Worm (Caenorhabditis elegans) whole organism, L1 larva: Measurements from ENCODE around the gene F13H10.5.

Source experiments
- aha-1 ChIP-seq: fragments of 150-350 bp; optimal IDR thresholded peaks from 2 replicates; lab custom pipeline; 2014; ENCODE audit warnings: missing biosample characterization, missing genetic modification characterization
- blmp-1 ChIP-seq: fragments of 150-350 bp; optimal IDR thresholded peaks from 2 replicates; lab custom pipeline; 2014; ENCODE audit warnings: missing biosample characterization, missing genetic modification characterization
- ceh-82 ChIP-seq, 3 experiments: fragments of 150-350 bp in 1 of 3; sonication (generic microtip) in 2 of 3; optimal IDR thresholded peaks; 2 replicates each; lab custom pipeline; 2014 to 2017; ENCODE audit warnings: missing biosample characterization in 3 of 3, missing genetic modification characterization in 3 of 3
- ceh-88 ChIP-seq: fragments of 200-800 bp; sonication (Bioruptor generic); IDR thresholded peaks from 2 replicates; pipeline ENCODE4 v1.3.6; 2022; ENCODE audit warnings: missing genetic modification characterization, missing compliant biosample characterization
- ceh-90 ChIP-seq: sonication (generic microtip); optimal IDR thresholded peaks from 2 replicates; lab custom pipeline; 2016; ENCODE audit warnings: missing genetic modification characterization, missing compliant biosample characterization
- dpl-1 ChIP-seq, 3 experiments: fragments of 150-350 bp in 2 of 3; sonication (generic microtip) in 1 of 3; optimal IDR thresholded peaks; 2 replicates each; lab custom pipeline; 2014 to 2017; ENCODE audit warnings: missing biosample characterization in 3 of 3, missing genetic modification characterization in 3 of 3, missing genetic modification reagents in 3 of 3
- efl-1 ChIP-seq, 4 experiments: fragments of 150-350 bp; optimal IDR thresholded peaks in 3 of 4; peaks in 1 of 4; 1 replicate in 1 of 4; 2 replicates in 3 of 4; lab custom pipeline; 2014; ENCODE audit warnings: missing biosample characterization in 2 of 4, missing genetic modification characterization in 2 of 4, missing genetic modification reagents in 2 of 4
- egl-13 ChIP-seq: sonication (generic microtip); optimal IDR thresholded peaks from 2 replicates; lab custom pipeline; 2016; ENCODE audit warnings: missing genotype, missing genetic modification reagents, missing genetic modification characterization, missing compliant biosample characterization
- elt-3 ChIP-seq, 6 experiments: fragments of 150-350 bp in 1 of 6; sonication (generic microtip); optimal IDR thresholded peaks; 2 replicates each; lab custom pipeline; 2017 to 2018; ENCODE audit warnings: missing biosample characterization in 6 of 6, missing genetic modification characterization in 6 of 6, inconsistent platforms in 1 of 6
- fkh-10 ChIP-seq: sonication (generic microtip); optimal IDR thresholded peaks from 2 replicates; lab custom pipeline; 2017; ENCODE audit warnings: missing biosample characterization, missing genetic modification reagents, missing genetic modification characterization
- fkh-8 ChIP-seq: sonication (generic microtip); optimal IDR thresholded peaks from 2 replicates; lab custom pipeline; 2016; ENCODE audit warnings: mild to moderate bottlenecking, missing genetic modification characterization, missing compliant biosample characterization
- fos-1 ChIP-seq: fragments of 150-350 bp; optimal IDR thresholded peaks from 2 replicates; lab custom pipeline; 2014; ENCODE audit warnings: missing biosample characterization, missing genetic modification characterization
- hpl-2 ChIP-seq: fragments of 150-350 bp; optimal IDR thresholded peaks from 2 replicates; lab custom pipeline; 2014; ENCODE audit warnings: missing biosample characterization, missing genetic modification reagents, missing genetic modification characterization
- isw-1 ChIP-seq: fragments of 200-800 bp; sonication (Bioruptor generic); IDR thresholded peaks from 2 replicates; pipeline ENCODE4 v1.3.6; 2022; ENCODE audit warnings: missing genetic modification characterization, missing compliant biosample characterization
- jun-1 ChIP-seq: fragments of 150-350 bp; optimal IDR thresholded peaks from 2 replicates; lab custom pipeline; 2014; ENCODE audit warnings: missing biosample characterization, missing genetic modification reagents, missing genetic modification characterization
- lin-13 ChIP-seq: fragments of 150-350 bp; optimal IDR thresholded peaks from 2 replicates; lab custom pipeline; 2014; ENCODE audit warnings: missing biosample characterization, missing genetic modification reagents, missing genetic modification characterization
- lin-14 ChIP-seq: fragments of 200-800 bp; sonication (Bioruptor generic); optimal IDR thresholded peaks from 2 replicates; lab custom pipeline; 2018; ENCODE audit warnings: mild to moderate bottlenecking, missing genetic modification characterization, moderate library complexity, missing compliant biosample characterization
- lin-35 ChIP-seq, 2 experiments: fragments of 150-350 bp; optimal IDR thresholded peaks; 2 replicates each; lab custom pipeline; 2014; ENCODE audit warnings: missing biosample characterization in 2 of 2, missing genetic modification characterization in 2 of 2, missing genetic modification reagents in 2 of 2
- lin-39 ChIP-seq: fragments of 150-350 bp; optimal IDR thresholded peaks from 2 replicates; lab custom pipeline; 2014; ENCODE audit warnings: missing biosample characterization, missing genetic modification reagents, missing genetic modification characterization
- lsy-2 ChIP-seq, 2 experiments: fragments of 150-350 bp; optimal IDR thresholded peaks; 2 replicates each; lab custom pipeline; 2014; ENCODE audit warnings: missing biosample characterization in 2 of 2, missing genetic modification characterization in 2 of 2
- mdl-1 ChIP-seq, 2 experiments: fragments of 150-350 bp; optimal IDR thresholded peaks; 2 replicates each; lab custom pipeline; 2014 to 2017; ENCODE audit warnings: missing biosample characterization in 2 of 2, missing genetic modification characterization in 2 of 2, inconsistent platforms in 1 of 2
- mep-1 ChIP-seq: fragments of 150-350 bp; optimal IDR thresholded peaks from 2 replicates; lab custom pipeline; 2014; ENCODE audit warnings: missing biosample characterization, missing genetic modification characterization
- nhr-19 ChIP-seq: fragments of 200-800 bp; sonication (Bioruptor generic); conservative IDR thresholded peaks from 2 replicates; pipeline ENCODE4 v1.3.6; 2022; ENCODE audit warnings: missing genetic modification characterization, missing compliant biosample characterization
- nhr-20 ChIP-seq: sonication (generic microtip); optimal IDR thresholded peaks from 2 replicates; lab custom pipeline; 2016; ENCODE audit warnings: mild to moderate bottlenecking, missing genetic modification characterization, missing compliant biosample characterization
- nhr-237 ChIP-seq: fragments of 150-350 bp; optimal IDR thresholded peaks from 2 replicates; lab custom pipeline; 2014; ENCODE audit warnings: missing biosample characterization, missing genetic modification characterization
- nhr-71 ChIP-seq: sonication (generic microtip); optimal IDR thresholded peaks from 2 replicates; lab custom pipeline; 2016; ENCODE audit warnings: mild to moderate bottlenecking, missing genetic modification characterization, moderate library complexity, missing compliant biosample characterization
- nhr-77 ChIP-seq: fragments of 150-350 bp; optimal IDR thresholded peaks from 2 replicates; lab custom pipeline; 2014; ENCODE audit warnings: missing biosample characterization, missing genetic modification characterization
- nhr-85 ChIP-seq: sonication (generic microtip); peaks from one replicate; lab custom pipeline; 2016; ENCODE audit warnings: missing genetic modification characterization, inconsistent platforms, missing compliant biosample characterization
- nhr-90 ChIP-seq: sonication (generic microtip); optimal IDR thresholded peaks from 2 replicates; lab custom pipeline; 2016; ENCODE audit warnings: mild to moderate bottlenecking, missing genetic modification characterization, missing compliant biosample characterization; ENCODE audit not compliant: poor library complexity
- rnt-1 ChIP-seq: sonication (generic microtip); optimal IDR thresholded peaks from 2 replicates; lab custom pipeline; 2016; ENCODE audit warnings: mild to moderate bottlenecking, missing genetic modification characterization, moderate library complexity, missing compliant biosample characterization
- skn-1 ChIP-seq: fragments of 150-350 bp; optimal IDR thresholded peaks from 2 replicates; lab custom pipeline; 2014; ENCODE audit warnings: missing biosample characterization, missing genetic modification characterization
- snpc-4 ChIP-seq: fragments of 150-350 bp; optimal IDR thresholded peaks from 2 replicates; lab custom pipeline; 2014; ENCODE audit warnings: missing biosample characterization, missing genetic modification characterization
- snu-23 ChIP-seq: sonication (generic microtip); optimal IDR thresholded peaks from 2 replicates; lab custom pipeline; 2016; ENCODE audit warnings: missing genetic modification characterization, missing compliant biosample characterization
- swsn-7 ChIP-seq: sonication (generic microtip); optimal IDR thresholded peaks from 2 replicates; lab custom pipeline; 2016; ENCODE audit warnings: missing genetic modification characterization, missing compliant biosample characterization
- tbx-2 ChIP-seq: sonication (generic microtip); optimal IDR thresholded peaks from 2 replicates; lab custom pipeline; 2016; ENCODE audit warnings: missing genetic modification characterization, missing compliant biosample characterization
- unc-86 ChIP-seq: sonication (generic microtip); optimal IDR thresholded peaks from 2 replicates; lab custom pipeline; 2016; ENCODE audit warnings: missing genetic modification characterization, missing compliant biosample characterization
- xbp-1 ChIP-seq: sonication (generic microtip); optimal IDR thresholded peaks from 2 replicates; lab custom pipeline; 2016; ENCODE audit warnings: missing genetic modification characterization, missing compliant biosample characterization
- zip-4 ChIP-seq: fragments of 200-800 bp; sonication (Bioruptor generic); optimal IDR thresholded peaks from 2 replicates; lab custom pipeline; 2018; ENCODE audit warnings: mild to moderate bottlenecking, missing genetic modification characterization, moderate library complexity, missing compliant biosample characterization
- ztf-11 ChIP-seq, 2 experiments: sonication (generic microtip); optimal IDR thresholded peaks; 2 replicates each; lab custom pipeline; 2016 to 2017; ENCODE audit warnings: missing genetic modification characterization in 2 of 2, missing biosample characterization in 1 of 2, missing compliant biosample characterization in 1 of 2

F13H10.5 gene

ce11 chrIV:11006383-11006782 lies 15.6 kb downstream of the F13H10.5 start:
- TF ChIP-seq nhr-71 (peak; percentile 50), isw-1 (0 out of 2 replicates have a peak, but pooled peaks have one; percentile 3), mdl-1 (tag; optimal IDR thresholded peaks at IDR 0.05; lab: Kevin White, UChicago) (no peak), zip-4 (GFP tag; lab: Kevin White, UChicago) (peak; percentile 60), mep-1 (tag; lab: Kevin White, UChicago) (no peak), nhr-237 (tag; lab: Kevin White, UChicago) (no peak), lsy-2 (tag; optimal IDR thresholded peaks at IDR 0.05; lab: Kevin White, UChicago) (peak in 1 of 2 experiments; percentile 9), nhr-85 (tag; lab: Kevin White, UChicago) (peak; percentile 6), lin-14 (peak; percentile 44), egl-13 (tag; lab: Kevin White, UChicago) (no peak), fkh-8 (tag; lab: Kevin White, UChicago) (peak; percentile 76), nhr-19 (GFP tag; lab: Robert Waterston, UW) (no peak), skn-1 (tag; lab: Kevin White, UChicago) (peak; percentile 63), ceh-82 (tag; optimal IDR thresholded peaks at IDR 0.05; lab: Kevin White, UChicago) (no peak)

- TF ChIP-seq ceh-90 (tag; lab: Kevin White, UChicago): no peak
- no peak for TF ChIP-seq nhr-77 (tag; lab: Kevin White, UChicago)
- no peak for TF ChIP-seq isw-1
- peak; percentile 11 for TF ChIP-seq lin-14
- TF ChIP-seq fkh-10 (GFP tag; lab: Kevin White, UChicago): no peak
- peak in 1 of 6 experiments; percentile 30 for TF ChIP-seq elt-3 (tag; optimal IDR thresholded peaks at IDR 0.05; lab: Kevin White, UChicago)
- TF ChIP-seq nhr-237 (tag; lab: Kevin White, UChicago): no peak
- no peak for TF ChIP-seq unc-86
- TF ChIP-seq lin-39 (tag; lab: Kevin White, UChicago): no peak
- peak; percentile 29 for TF ChIP-seq fos-1 (tag; lab: Kevin White, UChicago)
- TF ChIP-seq efl-1 (optimal IDR thresholded peaks at IDR 0.05; lab: Kevin White, UChicago): no peak
- no peak for TF ChIP-seq efl-1 (GFP tag; optimal IDR thresholded peaks at IDR 0.05 in 1 of 2; lab: Kevin White, UChicago)
- no peak for TF ChIP-seq nhr-20
- TF ChIP-seq ceh-88: no peak
- TF ChIP-seq ztf-11 (tag; optimal IDR thresholded peaks at IDR 0.05; lab: Kevin White, UChicago): no peak
- TF ChIP-seq blmp-1: peak; percentile 9
- TF ChIP-seq skn-1 (tag; lab: Kevin White, UChicago): no peak
- TF ChIP-seq aha-1 (tag; lab: Kevin White, UChicago): no peak
Measured at ce11 chrIV:11006868-11007267, 16.1 kb downstream of the F13H10.5 start.

ce11 chrIV:11008255-11008654 lies 17.5 kb downstream of the F13H10.5 start:
- TF ChIP-seq nhr-20 (peak; percentile 38), nhr-90 (tag; lab: Kevin White, UChicago) (no peak), nhr-85 (tag; lab: Kevin White, UChicago) (peak; percentile 88), lin-14 (peak; percentile 78), fos-1 (tag; lab: Kevin White, UChicago) (peak; percentile 76), efl-1 (optimal IDR thresholded peaks at IDR 0.05; lab: Kevin White, UChicago) (peak; percentile 19 to 22), efl-1 (GFP tag; optimal IDR thresholded peaks at IDR 0.05 in 1 of 2; lab: Kevin White, UChicago) (peak in 1 of 2 experiments; percentile 20), lin-13 (no peak), zip-4 (GFP tag; lab: Kevin White, UChicago) (no peak), snu-23 (GFP tag; lab: Kevin White, UChicago) (peak; percentile 70), tbx-2 (tag; lab: Kevin White, UChicago) (peak; percentile 12), nhr-71 (peak; percentile 41), rnt-1 (tag; lab: Kevin White, UChicago) (peak; percentile 19), hpl-2 (GFP tag; lab: Kevin White, UChicago) (no peak), snpc-4 (tag; lab: Kevin White, UChicago) (no peak), elt-3 (tag; optimal IDR thresholded peaks at IDR 0.05; lab: Kevin White, UChicago) (peak in 1 of 6 experiments; percentile 54), dpl-1 (GFP tag; optimal IDR thresholded peaks at IDR 0.05; lab: Kevin White, UChicago) (peak in 2 of 3 experiments; percentile 13 to 18), blmp-1 (peak; percentile 96), nhr-237 (tag; lab: Kevin White, UChicago) (peak; percentile 37), lin-35 (GFP tag; optimal IDR thresholded peaks at IDR 0.05; lab: Kevin White, UChicago) (peak in 1 of 2 experiments; percentile 33), egl-13 (tag; lab: Kevin White, UChicago) (no peak), skn-1 (tag; lab: Kevin White, UChicago) (peak; percentile 41), xbp-1 (tag; lab: Kevin White, UChicago) (peak; percentile 11), lsy-2 (tag; optimal IDR thresholded peaks at IDR 0.05; lab: Kevin White, UChicago) (peak; percentile 5 to 52), jun-1 (tag; lab: Kevin White, UChicago) (peak; percentile 43), swsn-7 (tag; lab: Kevin White, UChicago) (peak; percentile 1)
